Fruit fly (Drosophila melanogaster): ENCODE measurements around the gene Hsc20.

The Hsc20 gene

dm6 chr3L:16203236-16203635 is 29.7 kb upstream of the Hsc20 start:
- TF ChIP-seq CG8478 (optimal IDR thresholded peaks at IDR 0.05) (no peak), CTCF (optimal IDR thresholded peaks at IDR 0.05) (no peak)

DNA sequence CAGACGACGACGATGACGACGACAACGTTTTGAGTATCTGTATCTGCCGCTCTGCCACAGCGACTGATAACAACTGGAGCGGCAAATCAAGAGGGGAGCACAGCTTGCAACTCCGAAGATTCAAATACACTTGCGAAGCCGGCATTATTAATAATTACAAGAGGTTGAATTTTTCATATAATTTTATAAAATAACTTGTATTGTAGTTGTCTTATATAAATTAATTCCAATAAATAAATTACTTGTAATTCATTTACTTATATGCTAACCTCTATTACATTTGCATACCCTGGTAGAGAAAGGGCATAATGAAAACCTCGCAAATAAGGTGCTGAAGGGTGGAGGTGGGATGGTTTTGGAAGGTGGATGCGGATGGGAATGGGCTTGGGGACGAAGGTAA is 28.8 kb upstream of the Hsc20 start:
- TF ChIP-seq CG8478 (optimal IDR thresholded peaks at IDR 0.05) (no peak), CTCF (optimal IDR thresholded peaks at IDR 0.05) (no peak)

dm6 chr3L:16208053-16208838 is 24.7 kb upstream of the Hsc20 start:
- TF ChIP-seq CTCF (optimal IDR thresholded peaks at IDR 0.05) = no peak
- TF ChIP-seq CG8478 (optimal IDR thresholded peaks at IDR 0.05) = no peak

DNA sequence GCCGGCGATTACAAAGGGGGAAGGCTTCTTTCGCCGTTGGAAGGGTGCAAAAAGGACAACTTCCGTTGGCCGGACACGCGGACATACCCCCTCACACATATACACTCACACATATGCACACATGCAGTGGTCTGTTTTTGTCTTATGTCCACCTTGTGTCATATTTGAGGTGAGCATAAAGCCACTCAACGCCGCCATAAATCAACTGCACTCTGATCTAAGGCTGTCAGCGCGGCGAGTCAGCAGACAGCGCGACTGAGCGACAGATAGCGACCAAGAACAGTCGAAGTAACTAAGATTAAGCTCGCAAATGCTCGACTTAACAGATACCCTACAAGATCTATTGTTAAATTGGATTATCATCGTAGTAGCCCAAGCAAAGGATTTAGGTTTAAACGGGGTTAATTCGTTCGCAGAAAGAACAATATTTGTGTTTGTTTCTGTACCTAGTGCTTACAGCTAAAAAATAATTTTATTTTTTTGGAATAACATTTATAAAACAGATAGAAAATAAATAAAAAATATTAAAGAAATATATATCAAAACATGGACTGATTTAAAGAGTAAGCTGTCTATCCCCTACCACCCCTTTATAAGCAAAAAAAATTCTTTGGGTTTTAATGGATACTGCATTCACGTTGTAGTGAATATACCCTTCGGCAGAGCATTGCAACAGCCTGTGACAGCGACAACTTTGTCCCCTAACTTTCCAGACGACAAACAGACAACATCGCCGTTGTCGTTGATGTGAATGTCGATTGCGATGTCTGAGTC is 23.9 kb upstream of the Hsc20 start:
- TF ChIP-seq CTCF (optimal IDR thresholded peaks at IDR 0.05) (no peak), CG8478 (optimal IDR thresholded peaks at IDR 0.05) (no peak)

DNA sequence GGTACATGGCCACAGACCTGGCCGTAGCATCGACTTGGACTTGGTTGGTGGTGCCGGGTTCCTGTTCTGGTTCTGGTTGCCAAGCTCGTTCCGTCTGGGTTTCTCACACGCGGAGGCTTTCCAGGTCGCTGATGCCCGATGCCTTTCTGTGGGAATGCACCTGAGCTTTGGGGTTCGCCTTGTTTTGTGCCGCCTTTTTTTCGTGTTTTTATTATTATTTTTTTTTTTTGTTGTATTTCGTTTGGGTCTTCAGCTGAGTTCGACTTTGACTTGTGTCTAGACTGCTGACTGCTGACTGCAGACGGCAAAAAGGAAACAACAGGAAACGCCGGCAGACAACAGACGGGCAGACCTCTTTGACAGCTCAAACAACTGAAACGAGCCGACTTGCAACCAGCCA is 23.3 kb upstream of the Hsc20 start:
- no peak for TF ChIP-seq CG8478 (optimal IDR thresholded peaks at IDR 0.05)
- no peak for TF ChIP-seq CTCF (optimal IDR thresholded peaks at IDR 0.05)

- TF ChIP-seq CTCF (optimal IDR thresholded peaks at IDR 0.05) = no peak
- TF ChIP-seq CG8478 (optimal IDR thresholded peaks at IDR 0.05) = no peak
Observed at dm6 chr3L:16211156-16211935, 21.6 kb upstream of the Hsc20 start.

dm6 chr3L:16211936-16212287 is 21.0 kb upstream of the Hsc20 start:
- TF ChIP-seq CG8478 (optimal IDR thresholded peaks at IDR 0.05) = no peak
- TF ChIP-seq CTCF (optimal IDR thresholded peaks at IDR 0.05) = no peak

DNA sequence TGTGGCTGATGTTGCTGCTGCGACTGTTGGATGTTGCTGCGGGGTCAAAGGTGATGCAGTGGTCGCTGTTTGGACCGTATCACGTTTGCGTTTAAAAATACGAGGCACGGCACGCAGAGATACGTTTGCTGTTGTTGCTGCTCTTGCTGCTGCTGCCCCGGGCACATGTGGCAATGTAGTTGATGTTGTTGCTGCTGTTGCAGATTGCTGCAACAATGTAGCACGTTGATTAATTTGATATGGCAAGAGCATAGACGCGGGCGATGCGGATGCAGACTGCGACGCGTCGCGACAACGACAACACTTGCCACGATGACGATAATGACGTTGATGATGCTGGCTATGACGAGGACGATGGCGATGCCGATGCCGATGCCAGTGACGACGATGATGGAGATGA is 19.7 kb upstream of the Hsc20 start:
- TF ChIP-seq CG8478 (optimal IDR thresholded peaks at IDR 0.05) = no peak
- no peak for TF ChIP-seq CTCF (optimal IDR thresholded peaks at IDR 0.05)

- TF ChIP-seq CTCF (optimal IDR thresholded peaks at IDR 0.05) (no peak), CG8478 (optimal IDR thresholded peaks at IDR 0.05) (no peak)
Observed at dm6 chr3L:16214533-16215207, 18.3 kb upstream of the Hsc20 start.

DNA sequence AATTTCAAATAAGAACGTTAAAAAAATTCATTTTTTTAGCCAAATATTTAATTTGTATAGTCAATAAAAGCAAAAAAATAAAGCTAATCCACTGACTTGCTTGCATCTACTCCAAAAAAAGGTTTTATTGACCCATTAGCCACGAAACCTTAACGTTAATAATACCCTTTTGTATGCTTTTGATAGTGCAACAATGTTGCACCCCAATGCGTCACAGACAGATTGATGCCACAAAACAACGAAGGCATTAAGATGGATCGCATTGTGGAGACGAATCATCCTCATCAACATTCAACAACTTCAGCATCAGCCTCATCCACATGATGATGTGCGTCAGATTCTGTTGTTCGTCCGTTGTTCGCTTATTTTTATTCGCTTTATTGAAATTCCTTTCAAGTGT is 17.5 kb upstream of the Hsc20 start:
- TF ChIP-seq CTCF (optimal IDR thresholded peaks at IDR 0.05) (no peak), CG8478 (optimal IDR thresholded peaks at IDR 0.05) (no peak)

DNA sequence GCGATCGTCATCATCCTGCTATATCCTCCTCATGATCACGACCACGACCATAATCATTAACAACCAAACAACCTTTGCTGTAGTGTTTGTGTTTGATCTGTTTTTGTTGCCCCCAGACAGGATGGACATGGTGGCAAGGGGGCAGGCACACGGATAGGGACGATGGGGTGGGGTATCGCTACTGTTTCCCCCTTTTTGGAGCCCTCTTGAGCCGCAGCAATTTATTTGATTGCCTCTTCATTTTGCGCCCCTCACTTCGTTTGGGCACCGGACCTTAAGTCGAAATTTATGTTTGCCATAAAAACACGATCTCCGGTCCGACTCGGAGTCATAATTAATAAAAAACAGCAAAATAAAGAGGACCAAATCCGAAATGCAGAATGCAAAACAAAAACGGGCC is 17.1 kb upstream of the Hsc20 start:
- TF ChIP-seq CG8478 (optimal IDR thresholded peaks at IDR 0.05) = no peak
- no peak for TF ChIP-seq CTCF (optimal IDR thresholded peaks at IDR 0.05)

DNA sequence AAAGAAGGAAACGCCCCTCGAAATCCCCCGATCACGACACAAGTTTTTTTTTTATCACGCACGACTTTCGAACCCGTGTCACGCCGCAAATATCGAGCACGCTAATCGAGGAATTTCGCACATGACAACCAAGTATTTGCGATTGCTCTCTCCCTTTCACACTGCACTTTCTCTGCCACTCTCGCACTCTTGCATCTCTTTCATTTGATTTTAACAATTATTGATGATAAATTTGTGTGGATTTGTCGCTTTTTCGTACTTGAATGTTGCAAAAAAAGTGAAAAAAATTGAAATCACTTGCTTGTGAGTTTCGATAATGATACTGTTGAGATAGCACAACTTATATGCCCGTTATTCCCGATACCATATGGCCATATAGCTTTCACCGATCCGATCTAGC is 15.7 kb upstream of the Hsc20 start, which contains the start of gene CG13073:
TSS of gene CG13073 (minus strand) at position 101 of the 400 bp plus-strand sequence.
- TF ChIP-seq CG8478 (optimal IDR thresholded peaks at IDR 0.05) (no peak), CTCF (optimal IDR thresholded peaks at IDR 0.05) (no peak)

- TF ChIP-seq CG8478 (optimal IDR thresholded peaks at IDR 0.05) = no peak
Observed at dm6 chr3L:16217935-16218334, 15.0 kb upstream of the Hsc20 start.

DNA sequence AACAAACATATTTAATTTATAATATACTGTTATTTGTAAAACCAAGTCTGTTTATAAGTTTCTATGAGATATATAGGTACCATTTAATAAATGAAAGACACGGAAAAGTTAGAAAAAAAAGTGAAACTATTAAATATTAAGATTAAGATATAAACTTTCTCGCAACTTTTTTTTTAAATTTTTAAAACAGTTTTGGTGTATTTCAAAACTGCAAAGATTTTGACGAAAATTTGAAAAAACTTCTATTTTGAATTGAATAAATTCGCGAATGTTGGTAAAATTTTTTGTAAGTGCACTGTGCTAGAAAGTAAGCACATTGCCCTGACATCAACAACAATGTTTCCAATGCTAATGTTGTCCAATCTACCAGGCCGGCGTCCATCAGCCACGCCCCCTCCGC is 11.6 kb upstream of the Hsc20 start:
- TF ChIP-seq CG8478 (optimal IDR thresholded peaks at IDR 0.05) = no peak
- no peak for TF ChIP-seq CTCF (optimal IDR thresholded peaks at IDR 0.05)

dm6 chr3L:16221800-16222199 is 11.1 kb upstream of the Hsc20 start:
- TF ChIP-seq CG8478 (optimal IDR thresholded peaks at IDR 0.05) (no peak), CTCF (optimal IDR thresholded peaks at IDR 0.05) (no peak)

Data from S2 (cell line).